Comparison of ENCODE assay signal across 1 fruit fly cellular context in the genomic region with DNA sequence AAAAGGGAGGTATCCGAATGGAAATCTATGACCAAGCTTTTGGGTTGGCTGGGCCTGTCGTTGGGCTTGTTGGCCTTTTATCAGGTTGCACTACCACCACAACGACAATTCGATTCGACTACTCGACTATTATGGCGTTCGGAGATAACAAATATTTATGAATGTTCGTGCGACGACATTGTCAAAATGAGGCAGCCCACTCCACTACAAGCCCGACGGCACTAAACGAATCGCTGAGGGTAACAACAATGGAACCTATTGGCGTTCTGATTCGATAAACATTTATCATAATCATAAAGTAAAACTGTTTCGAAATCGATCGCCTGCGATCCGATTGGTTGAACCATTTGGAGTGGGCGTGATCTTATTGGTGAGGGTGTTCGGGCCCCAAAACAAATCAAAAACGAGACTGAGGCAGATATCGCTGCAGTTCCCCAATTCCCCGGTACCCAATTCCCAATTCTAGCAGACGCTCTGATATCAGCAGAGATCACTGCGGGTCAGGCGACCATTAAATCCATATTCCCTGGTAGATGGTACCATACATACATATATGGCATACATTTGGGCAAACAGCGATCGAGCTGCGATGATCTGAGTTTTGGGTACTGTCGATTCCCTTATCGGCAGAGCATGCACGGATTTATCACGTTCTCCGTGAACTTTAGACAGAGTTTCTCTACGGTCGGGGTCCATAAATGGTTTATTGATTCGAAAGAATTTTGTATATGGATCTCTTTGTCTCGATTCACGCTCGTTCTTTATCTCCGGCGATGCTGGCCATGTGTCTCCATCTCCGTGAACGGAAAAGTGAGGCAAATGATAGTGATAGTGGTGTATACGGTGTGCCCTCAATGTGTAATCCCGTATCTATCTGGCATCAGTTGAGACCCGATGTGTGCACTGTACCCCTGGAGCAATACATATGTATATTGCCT.
TF ChIP-seq lines count a peak whose summit lies in the region.

No protein-coding gene starts in this region.

TF ChIP-seq in whole organism, embryonic, 481 proteins besides CTCF, POLR2A, EP300 and RAD21 (continued from another document):
- TF ChIP-seq disco-r (GFP tag; optimal IDR thresholded peaks at IDR 0.05; lab: Kevin White, UChicago) = no peak
- TF ChIP-seq sd (tag; optimal IDR thresholded peaks at IDR 0.05; lab: Kevin White, UChicago) = peak; percentile 6
- TF ChIP-seq Nf-YA (GFP tag; IDR thresholded peaks at IDR 0.05; lab: Robert Waterston, UW) = no peak; the same call in 1 of the 2 replicates
- TF ChIP-seq C15 (GFP tag; IDR thresholded peaks at IDR 0.05; lab: Robert Waterston, UW) = no peak
- no peak for TF ChIP-seq Tbp (GFP tag; optimal IDR thresholded peaks at IDR 0.05; lab: Kevin White, UChicago)
- TF ChIP-seq Nf-YB (GFP tag; optimal IDR thresholded peaks at IDR 0.05; lab: Kevin White, UChicago) = peak; percentile 96
- TF ChIP-seq CG12769 (tag; optimal IDR thresholded peaks at IDR 0.05; lab: Kevin White, UChicago) = no peak
- TF ChIP-seq Ets65A (GFP tag; lab: Kevin White, UChicago) = peak; percentile 9
- no peak for TF ChIP-seq CG31365 (tag; optimal IDR thresholded peaks at IDR 0.05; lab: Kevin White, UChicago)
- TF ChIP-seq lab (GFP tag; optimal IDR thresholded peaks at IDR 0.05; lab: Kevin White, UChicago) = peak; percentile 26
- TF ChIP-seq grn (GFP tag; optimal IDR thresholded peaks at IDR 0.05; lab: Kevin White, UChicago) = peak; percentile 55
- no peak for TF ChIP-seq seq (GFP tag; IDR thresholded peaks at IDR 0.05; lab: Robert Waterston, UW)
- TF ChIP-seq onecut (GFP tag; IDR thresholded peaks at IDR 0.05; lab: Robert Waterston, UW) = no peak
- TF ChIP-seq usp (GFP tag; optimal IDR thresholded peaks at IDR 0.05; lab: Kevin White, UChicago) = no peak
- TF ChIP-seq kni (GFP tag; optimal IDR thresholded peaks at IDR 0.05; lab: Kevin White, UChicago) = no peak
- TF ChIP-seq chn (GFP tag; optimal IDR thresholded peaks at IDR 0.05; lab: Kevin White, UChicago) = no peak
- TF ChIP-seq Pdp1 (GFP tag; optimal IDR thresholded peaks at IDR 0.05; lab: Kevin White, UChicago) = no peak
- TF ChIP-seq sug (tag; optimal IDR thresholded peaks at IDR 0.05; lab: Kevin White, UChicago) = peak; percentile 64
- no peak for TF ChIP-seq Hr39 (optimal IDR thresholded peaks at IDR 0.05; lab: Kevin White, UChicago)
- TF ChIP-seq Med (GFP tag; lab: Kevin White, UChicago) = peak; percentile 41
- no peak for TF ChIP-seq sna (GFP tag; IDR thresholded peaks at IDR 0.05; lab: Robert Waterston, UW; ENCODE audit: partially characterized antibody)
- no peak for TF ChIP-seq HLH54F (GFP tag; optimal IDR thresholded peaks at IDR 0.05; lab: Kevin White, UChicago)
- TF ChIP-seq zen (tag; optimal IDR thresholded peaks at IDR 0.05; lab: Kevin White, UChicago) = no peak
- peak; percentile 75; the same call in 1 of the 4 replicates for TF ChIP-seq chinmo (GFP tag; IDR thresholded peaks at IDR 0.05; lab: Robert Waterston, UW; ENCODE audit: partially characterized antibody)
- peak; percentile 97 for TF ChIP-seq CG34376 (GFP tag; optimal IDR thresholded peaks at IDR 0.05; lab: Kevin White, UChicago)
- TF ChIP-seq exex (tag; optimal IDR thresholded peaks at IDR 0.05; lab: Kevin White, UChicago) = peak; percentile 68
- no peak for TF ChIP-seq CG7271 (tag; optimal IDR thresholded peaks at IDR 0.05; lab: Kevin White, UChicago)
- no peak for TF ChIP-seq B-H2 (GFP tag; optimal IDR thresholded peaks at IDR 0.05; lab: Kevin White, UChicago)
